Fruit fly (Drosophila melanogaster) whole organism, embryonic: ENCODE results near the gene CG8149.

Source experiments
- Bgb ChIP-seq: fragments of 200-800 bp; sonication (Bioruptor generic); IDR thresholded peaks from 2 replicates; pipeline ENCODE4 v1.3.6; 2022; ENCODE audit warnings: missing biosample characterization, missing genetic modification characterization; ENCODE audit not compliant: partially characterized antibody
- CG11456 ChIP-seq: fragments of 200-800 bp; sonication (Bioruptor generic); IDR thresholded peaks from 3 replicates; pipeline ENCODE4 v1.3.6; 2022; ENCODE audit warnings: missing biosample characterization, missing genetic modification characterization
- CG11696 ChIP-seq: fragments of 200-800 bp; sonication (Bioruptor generic); IDR thresholded peaks from 2 replicates; pipeline ENCODE4 v1.3.6; 2022; ENCODE audit warnings: missing biosample characterization, missing genetic modification characterization
- CG13287 ChIP-seq: fragments of 200-800 bp; sonication (Bioruptor generic); IDR thresholded peaks from 2 replicates; pipeline ENCODE4 v1.3.6; 2022; ENCODE audit warnings: missing biosample characterization, missing genetic modification characterization; ENCODE audit not compliant: partially characterized antibody
- CG13894 ChIP-seq: fragments of 200-800 bp; sonication (Bioruptor generic); optimal IDR thresholded peaks from 3 replicates; lab custom pipeline; 2018; ENCODE audit warnings: missing biosample characterization, mild to moderate bottlenecking, missing genetic modification characterization, moderate library complexity
- CG14014 ChIP-seq: fragments of 200-800 bp; sonication (Bioruptor generic); IDR thresholded peaks from 2 replicates; pipeline ENCODE4 v1.3.6; 2022; ENCODE audit warnings: missing biosample characterization, missing genetic modification characterization
- CG14710 ChIP-seq: fragments of 200-800 bp; sonication (Bioruptor generic); optimal IDR thresholded peaks from 3 replicates; lab custom pipeline; 2019; ENCODE audit warnings: missing biosample characterization, mild to moderate bottlenecking, missing genetic modification characterization, moderate library complexity
- CG1603 ChIP-seq: fragments of 200-800 bp; sonication (Bioruptor generic); optimal IDR thresholded peaks from 2 replicates; lab custom pipeline; 2019; ENCODE audit warnings: missing biosample characterization, mild to moderate bottlenecking, missing genetic modification characterization, moderate library complexity
- CG17568 ChIP-seq: fragments of 200-800 bp; sonication (Bioruptor generic); optimal IDR thresholded peaks from 2 replicates; lab custom pipeline; 2018; ENCODE audit warnings: missing biosample characterization, mild to moderate bottlenecking, missing genetic modification characterization, moderate library complexity
- CG18011 ChIP-seq: fragments of 200-800 bp; sonication (Bioruptor generic); optimal IDR thresholded peaks from 2 replicates; lab custom pipeline; 2017; ENCODE audit warnings: missing biosample characterization, missing genetic modification characterization, mild to moderate bottlenecking, moderate library complexity, missing genotype
- CG2120 ChIP-seq: fragments of 200-800 bp; sonication (Bioruptor generic); optimal IDR thresholded peaks from 3 replicates; lab custom pipeline; 2016; ENCODE audit warnings: missing biosample characterization, missing genetic modification characterization
- CG2712 ChIP-seq: fragments of 200-800 bp; optimal IDR thresholded peaks from 3 replicates; lab custom pipeline; 2019; ENCODE audit warnings: missing biosample characterization, mild to moderate bottlenecking, missing genetic modification characterization, moderate library complexity
- CG30020 ChIP-seq: fragments of 200-800 bp; optimal IDR thresholded peaks from 2 replicates; lab custom pipeline; 2019; ENCODE audit warnings: missing biosample characterization, mild to moderate bottlenecking, missing genetic modification characterization, moderate library complexity
- CG31365 ChIP-seq: fragments of 200-800 bp; sonication (Bioruptor generic); optimal IDR thresholded peaks from 2 replicates; lab custom pipeline; 2018; ENCODE audit warnings: missing biosample characterization, mild to moderate bottlenecking, missing genetic modification characterization
- CG33213 ChIP-seq: fragments of 200-800 bp; sonication (Bioruptor generic); optimal IDR thresholded peaks from 3 replicates; lab custom pipeline; 2016; ENCODE audit warnings: missing biosample characterization, missing genetic modification characterization
- CG34224 ChIP-seq: fragments of 200-800 bp; sonication (Bioruptor generic); IDR thresholded peaks from 3 replicates; pipeline ENCODE4 v1.3.6; 2022; ENCODE audit warnings: missing biosample characterization, missing genetic modification characterization; ENCODE audit not compliant: partially characterized antibody
- CG4730 ChIP-seq: fragments of 200-800 bp; sonication (Bioruptor generic); IDR thresholded peaks from 2 replicates; pipeline ENCODE4 v1.3.6; 2022; ENCODE audit warnings: missing biosample characterization, missing genetic modification characterization
- CG5180 ChIP-seq: fragments of 200-800 bp; sonication (Bioruptor generic); optimal IDR thresholded peaks from 3 replicates; lab custom pipeline; 2017; ENCODE audit warnings: missing biosample characterization, missing genetic modification characterization, mild to moderate bottlenecking, moderate library complexity, missing genetic modification reagents
- CG7786 ChIP-seq: fragments of 200-800 bp; sonication (Bioruptor generic); optimal IDR thresholded peaks from 2 replicates; lab custom pipeline; 2016; ENCODE audit warnings: missing biosample characterization, missing genetic modification characterization
- CG8290 ChIP-seq, 3 experiments: fragments of 200-800 bp; sonication (Bioruptor generic); optimal IDR thresholded peaks; 2 replicates each; lab custom pipeline; 2016 to 2019; ENCODE audit warnings: missing biosample characterization in 3 of 3, missing genetic modification characterization in 3 of 3, mild to moderate bottlenecking in 2 of 3, moderate library complexity in 1 of 3
- Camta ChIP-seq: fragments of 200-800 bp; sonication (Bioruptor generic); optimal IDR thresholded peaks from 2 replicates; lab custom pipeline; 2016; ENCODE audit warnings: missing biosample characterization, missing genetic modification characterization
- E2f2 ChIP-seq: fragments of 200-800 bp; sonication (Bioruptor generic); IDR thresholded peaks from 2 replicates; pipeline ENCODE4 v1.3.6; 2022; ENCODE audit warnings: missing biosample characterization, missing genetic modification characterization
- H15 ChIP-seq: fragments of 200-800 bp; sonication (Bioruptor generic); IDR thresholded peaks from 3 replicates; pipeline ENCODE4 v1.3.6; 2022; ENCODE audit warnings: missing biosample characterization, missing genetic modification characterization
- HLH4C ChIP-seq: fragments of 200-800 bp; sonication (Bioruptor generic); IDR thresholded peaks from 3 replicates; pipeline ENCODE4 v1.3.6; 2022; ENCODE audit warnings: missing biosample characterization, missing genetic modification characterization; ENCODE audit not compliant: partially characterized antibody
- Hmr ChIP-seq: fragments of 200-800 bp; sonication (Bioruptor generic); optimal IDR thresholded peaks from 3 replicates; lab custom pipeline; 2017; ENCODE audit warnings: mild to moderate bottlenecking, missing biosample characterization, missing genetic modification reagents, missing genetic modification characterization
- Hr39 ChIP-seq: fragments of >200 bp; optimal IDR thresholded peaks from 2 replicates; lab custom pipeline; 2017
- Mrtf ChIP-seq: fragments of 200-800 bp; sonication (Bioruptor generic); IDR thresholded peaks from 3 replicates; pipeline ENCODE4 v1.3.6; 2022; ENCODE audit warnings: missing biosample characterization, missing genetic modification characterization
- Nf-YC ChIP-seq: fragments of 200-800 bp; optimal IDR thresholded peaks from 3 replicates; lab custom pipeline; 2019; ENCODE audit warnings: missing biosample characterization, mild to moderate bottlenecking, missing genetic modification characterization, moderate library complexity
- NfI ChIP-seq: fragments of 200-800 bp; sonication (Bioruptor generic); optimal IDR thresholded peaks from 3 replicates; lab custom pipeline; 2018; ENCODE audit warnings: missing biosample characterization, mild to moderate bottlenecking, missing genetic modification characterization, moderate library complexity
- Ravus ChIP-seq: fragments of 200-800 bp; sonication (Bioruptor generic); IDR thresholded peaks from 2 replicates; pipeline ENCODE4 v1.3.6; 2022; ENCODE audit warnings: missing biosample characterization, missing genetic modification characterization
- Sin3A ChIP-seq: fragments of >200 bp; optimal IDR thresholded peaks from 2 replicates; lab custom pipeline; 2018
- Tbp ChIP-seq: fragments of >200 bp; optimal IDR thresholded peaks from 2 replicates; lab custom pipeline; 2018; ENCODE audit warnings: missing biosample characterization, missing genetic modification characterization
- ab ChIP-seq: fragments of 200-800 bp; sonication (Bioruptor generic); optimal IDR thresholded peaks from 2 replicates; lab custom pipeline; 2016; ENCODE audit warnings: missing biosample characterization, missing genetic modification characterization
- ac ChIP-seq: fragments of 200-800 bp; sonication (Bioruptor generic); optimal IDR thresholded peaks from 3 replicates; lab custom pipeline; 2017; ENCODE audit warnings: missing biosample characterization, mild to moderate bottlenecking, missing genetic modification characterization
- ase ChIP-seq: fragments of 200-800 bp; sonication (Bioruptor generic); IDR thresholded peaks from 3 replicates; pipeline ENCODE4 v1.3.6; 2022; ENCODE audit warnings: missing biosample characterization, missing genetic modification characterization
- ash1 ChIP-seq: fragments of 200-800 bp; sonication (Bioruptor generic); optimal IDR thresholded peaks from 2 replicates; lab custom pipeline; 2018; ENCODE audit warnings: missing biosample characterization, mild to moderate bottlenecking, missing genetic modification characterization
- cad ChIP-seq: fragments of >200 bp; optimal IDR thresholded peaks from 2 replicates; lab custom pipeline; 2017; ENCODE audit warnings: missing biosample characterization, missing genetic modification characterization
- chn ChIP-seq: fragments of 200-800 bp; sonication (Bioruptor generic); optimal IDR thresholded peaks from 2 replicates; lab custom pipeline; 2016; ENCODE audit warnings: missing biosample characterization, missing genetic modification characterization
- ewg ChIP-seq: fragments of 200-800 bp; sonication (Bioruptor generic); optimal IDR thresholded peaks from 3 replicates; lab custom pipeline; 2017; ENCODE audit warnings: mild to moderate bottlenecking, missing biosample characterization, missing genetic modification reagents, missing genetic modification characterization
- exex ChIP-seq: fragments of 200-800 bp; sonication (Bioruptor generic); optimal IDR thresholded peaks from 4 replicates; lab custom pipeline; 2018; ENCODE audit warnings: missing biosample characterization, mild to moderate bottlenecking, missing genetic modification characterization, moderate library complexity
- gcm ChIP-seq: fragments of 200-800 bp; sonication (Bioruptor generic); optimal IDR thresholded peaks from 2 replicates; lab custom pipeline; 2019; ENCODE audit warnings: missing biosample characterization, mild to moderate bottlenecking, missing genetic modification characterization, moderate library complexity
- klu ChIP-seq: fragments of 200-800 bp; sonication (Bioruptor generic); IDR thresholded peaks from 2 replicates; pipeline ENCODE4 v1.3.6; 2022; ENCODE audit warnings: missing biosample characterization, missing genetic modification characterization
- luna ChIP-seq: fragments of 200-800 bp; sonication (Bioruptor generic); optimal IDR thresholded peaks from 2 replicates; lab custom pipeline; 2016; ENCODE audit warnings: missing biosample characterization, missing genetic modification characterization
- maf-S ChIP-seq: fragments of 200-800 bp; sonication (Bioruptor generic); optimal IDR thresholded peaks from 2 replicates; lab custom pipeline; 2016; ENCODE audit warnings: missing biosample characterization, missing genetic modification characterization
- nau ChIP-seq: fragments of 200-800 bp; sonication (Bioruptor generic); optimal IDR thresholded peaks from 3 replicates; lab custom pipeline; 2017; ENCODE audit warnings: missing biosample characterization, mild to moderate bottlenecking, missing genetic modification characterization, missing genetic modification reagents
- nerfin-1 ChIP-seq: fragments of 200-800 bp; sonication (Bioruptor generic); optimal IDR thresholded peaks from 3 replicates; lab custom pipeline; 2019; ENCODE audit warnings: missing biosample characterization, mild to moderate bottlenecking, missing genetic modification characterization, moderate library complexity
- sd ChIP-seq: fragments of 200-800 bp; sonication (Bioruptor generic); optimal IDR thresholded peaks from 3 replicates; lab custom pipeline; 2018; ENCODE audit warnings: missing biosample characterization, mild to moderate bottlenecking, missing genetic modification characterization, moderate library complexity
- sqz ChIP-seq: fragments of 200-800 bp; sonication (Bioruptor generic); optimal IDR thresholded peaks from 3 replicates; lab custom pipeline; 2018; ENCODE audit warnings: missing biosample characterization, mild to moderate bottlenecking, missing genetic modification characterization
- tgo ChIP-seq: fragments of 200-800 bp; sonication (Bioruptor generic); IDR thresholded peaks from 3 replicates; pipeline ENCODE4 v1.3.6; 2022; ENCODE audit warnings: missing biosample characterization, missing genetic modification characterization
- tio ChIP-seq: fragments of 200-800 bp; sonication (Bioruptor generic); optimal IDR thresholded peaks from 2 replicates; lab custom pipeline; 2017; ENCODE audit warnings: missing biosample characterization, missing genetic modification characterization, inconsistent platforms
- usp ChIP-seq: fragments of >200 bp; optimal IDR thresholded peaks from 2 replicates; lab custom pipeline; 2017; ENCODE audit warnings: missing biosample characterization, missing genetic modification characterization
- zfh1 ChIP-seq: fragments of 200-800 bp; sonication (Bioruptor generic); IDR thresholded peaks from 3 replicates; pipeline ENCODE4 v1.3.6; 2022; ENCODE audit warnings: missing biosample characterization, missing genetic modification characterization

CG8149 gene

dm6 chr3R:9510070-9510518, 5.6 kb downstream of the CG8149 start, which contains the start of gene rump (continued):
- no peak for TF ChIP-seq CG5180 (GFP tag; lab: Kevin White, UChicago)
- peak; percentile 40 for TF ChIP-seq CG30020 (tag; lab: Kevin White, UChicago)
- no peak for TF ChIP-seq cad
- no peak for TF ChIP-seq CG8290 (GFP tag; optimal IDR thresholded peaks at IDR 0.05; lab: Kevin White, UChicago)
- TF ChIP-seq CG8290 (tag; optimal IDR thresholded peaks at IDR 0.05; lab: Kevin White, UChicago), result peak in 1 of 2 experiments; percentile 59
- peak; percentile 73 for TF ChIP-seq CG1603 (tag; lab: Kevin White, UChicago)
- TF ChIP-seq Bgb (GFP tag; lab: Robert Waterston, UW), result no peak
- TF ChIP-seq nau (GFP tag; lab: Kevin White, UChicago), result no peak
- TF ChIP-seq CG4730 (GFP tag; lab: Robert Waterston, UW), result no peak
- TF ChIP-seq CG18011 (GFP tag; lab: Kevin White, UChicago), result no peak
- no peak for TF ChIP-seq CG31365 (tag; lab: Kevin White, UChicago)
- TF ChIP-seq Sin3A (lab: Kevin White, UChicago), result peak; percentile 56
- no peak for TF ChIP-seq Hr39 (lab: Kevin White, UChicago)
- TF ChIP-seq luna, result no peak
- no peak for TF ChIP-seq CG11696 (GFP tag; lab: Robert Waterston, UW)
- TF ChIP-seq CG13894 (tag; lab: Kevin White, UChicago), result peak; percentile 17
- peak; percentile 7 for TF ChIP-seq CG33213 (GFP tag; lab: Kevin White, UChicago)
- TF ChIP-seq ac (GFP tag; lab: Kevin White, UChicago), result no peak
- TF ChIP-seq tio (GFP tag; lab: Kevin White, UChicago), result no peak
- no peak for TF ChIP-seq ab (GFP tag; lab: Kevin White, UChicago)
- no peak for TF ChIP-seq usp (GFP tag; lab: Kevin White, UChicago)
- TF ChIP-seq maf-S (GFP tag; lab: Kevin White, UChicago), result no peak
- no peak for TF ChIP-seq E2f2 (GFP tag; lab: Robert Waterston, UW)
- TF ChIP-seq zfh1 (GFP tag; lab: Robert Waterston, UW), result no peak
- TF ChIP-seq nerfin-1, result peak; percentile 5
- TF ChIP-seq ewg (GFP tag; lab: Kevin White, UChicago), result no peak
- no peak for TF ChIP-seq Hmr
- TF ChIP-seq CG14710 (tag; lab: Kevin White, UChicago), result peak; percentile 77
- no peak for TF ChIP-seq tgo
- peak; percentile 2 for TF ChIP-seq Tbp (GFP tag; lab: Kevin White, UChicago)
- TF ChIP-seq ase (GFP tag; lab: Robert Waterston, UW), result no peak
- peak; percentile 48 for TF ChIP-seq CG2712
- no peak for TF ChIP-seq sqz (GFP tag; lab: Kevin White, UChicago)
- TF ChIP-seq NfI (GFP tag; lab: Kevin White, UChicago), result no peak
- no peak for TF ChIP-seq Camta (GFP tag; lab: Kevin White, UChicago)
- TF ChIP-seq chn (GFP tag; lab: Kevin White, UChicago), result no peak
- no peak for TF ChIP-seq CG14014 (GFP tag; lab: Robert Waterston, UW)
- no peak for TF ChIP-seq exex (tag; lab: Kevin White, UChicago)
- TF ChIP-seq klu (GFP tag; lab: Robert Waterston, UW), result no peak
- TF ChIP-seq CG34224 (GFP tag; lab: Robert Waterston, UW), result no peak
- TF ChIP-seq gcm (GFP tag; lab: Kevin White, UChicago), result no peak
- no peak for TF ChIP-seq ash1 (GFP tag; lab: Kevin White, UChicago)
- TF ChIP-seq CG7786 (GFP tag; lab: Kevin White, UChicago), result peak; percentile 32
- TF ChIP-seq Ravus (GFP tag; lab: Robert Waterston, UW), result no peak
- no peak for TF ChIP-seq HLH4C (GFP tag; lab: Robert Waterston, UW)
- TF ChIP-seq CG2120 (GFP tag; lab: Kevin White, UChicago), result peak; percentile 33
- peak; percentile 40 for TF ChIP-seq Nf-YC (tag; lab: Kevin White, UChicago)
- TF ChIP-seq CG17568 (GFP tag; lab: Kevin White, UChicago), result peak; percentile 3
- TF ChIP-seq CG11456 (GFP tag; lab: Robert Waterston, UW), result no peak
- TF ChIP-seq Mrtf (GFP tag; lab: Robert Waterston, UW), result no peak
- no peak for TF ChIP-seq H15 (GFP tag; lab: Robert Waterston, UW)
- TF ChIP-seq CG13287 (GFP tag; lab: Robert Waterston, UW), result no peak
- TF ChIP-seq sd, result peak; percentile 60
